Worm (Caenorhabditis elegans): ENCODE measurements around the gene tbb-6.

- TF ChIP-seq med-1 (GFP tag; optimal IDR thresholded peaks at IDR 0.05; ENCODE audit: insufficient read depth): no peak
- no peak for TF ChIP-seq flt-1 (GFP tag; IDR thresholded peaks at IDR 0.05)
Observed at ce11 chrV:12295520-12295919, 34.2 kb downstream of the tbb-6 start.
